Worm (Caenorhabditis elegans): Measurements from ENCODE around the gene cft-1.

The cft-1 gene

ce11 chrV:5527694-5528093 lies 10.9 kb upstream of the cft-1 start:
- TF ChIP-seq hmbx-1 (tag; optimal IDR thresholded peaks at IDR 0.05) (no peak), tra-4 (tag; optimal IDR thresholded peaks at IDR 0.05) (no peak), aly-1 (tag; optimal IDR thresholded peaks at IDR 0.05) (no peak), ama-1 (optimal IDR thresholded peaks at IDR 0.05) (no peak), hnd-1 (tag; optimal IDR thresholded peaks at IDR 0.05) (no peak), scrt-1 (GFP tag; IDR thresholded peaks at IDR 0.05) (no peak), pes-1 (GFP tag; IDR thresholded peaks at IDR 0.05) (no peak), ets-7 (tag; optimal IDR thresholded peaks at IDR 0.05) (no peak), sea-1 (GFP tag; conservative IDR thresholded peaks at IDR 0.05) (no peak), tbx-37 (GFP tag; conservative IDR thresholded peaks at IDR 0.05) (no peak), F13C5.2 (tag; optimal IDR thresholded peaks at IDR 0.05) (no peak), ceh-13 (GFP tag; optimal IDR thresholded peaks at IDR 0.05) (no peak), B0310.2 (tag; optimal IDR thresholded peaks at IDR 0.05) (no peak), hmg-4 (GFP tag; optimal IDR thresholded peaks at IDR 0.05) (no peak), tbx-11 (GFP tag; IDR thresholded peaks at IDR 0.05) (no peak), flt-1 (GFP tag; IDR thresholded peaks at IDR 0.05) (no peak), ceh-36 (tag; optimal IDR thresholded peaks at IDR 0.05) (no peak)

- TF ChIP-seq hmbx-1 (tag; optimal IDR thresholded peaks at IDR 0.05), result no peak
- no peak for TF ChIP-seq B0310.2 (tag; optimal IDR thresholded peaks at IDR 0.05)
- no peak for TF ChIP-seq ceh-13 (GFP tag; optimal IDR thresholded peaks at IDR 0.05)
- TF ChIP-seq scrt-1 (GFP tag; IDR thresholded peaks at IDR 0.05), result no peak
- no peak for TF ChIP-seq ets-7 (tag; optimal IDR thresholded peaks at IDR 0.05)
- no peak for TF ChIP-seq hnd-1 (tag; optimal IDR thresholded peaks at IDR 0.05)
- no peak for TF ChIP-seq tbx-37 (GFP tag; conservative IDR thresholded peaks at IDR 0.05)
- no peak for TF ChIP-seq aly-1 (tag; optimal IDR thresholded peaks at IDR 0.05)
- no peak for TF ChIP-seq ama-1 (optimal IDR thresholded peaks at IDR 0.05)
- TF ChIP-seq sea-1 (GFP tag; conservative IDR thresholded peaks at IDR 0.05), result no peak
- TF ChIP-seq tbx-11 (GFP tag; IDR thresholded peaks at IDR 0.05), result no peak
- no peak for TF ChIP-seq tra-4 (tag; optimal IDR thresholded peaks at IDR 0.05)
- TF ChIP-seq pes-1 (GFP tag; IDR thresholded peaks at IDR 0.05), result no peak
- TF ChIP-seq hmg-4 (GFP tag; optimal IDR thresholded peaks at IDR 0.05), result no peak
These were observed 4.8 kb upstream of the cft-1 start, which contains the start of gene grl-1 for ce11 chrV:5533755-5534154. Gene grl-1 (minus strand): TSS chrV:5533855.

- TF ChIP-seq ama-1 (optimal IDR thresholded peaks at IDR 0.05) (no peak), F13C5.2 (tag; optimal IDR thresholded peaks at IDR 0.05) (no peak), tbx-11 (GFP tag; IDR thresholded peaks at IDR 0.05) (no peak), flt-1 (GFP tag; IDR thresholded peaks at IDR 0.05) (no peak), sea-1 (GFP tag; conservative IDR thresholded peaks at IDR 0.05) (no peak), ets-7 (tag; optimal IDR thresholded peaks at IDR 0.05) (no peak), tra-4 (tag; optimal IDR thresholded peaks at IDR 0.05) (no peak), tbx-37 (GFP tag; conservative IDR thresholded peaks at IDR 0.05) (no peak), hmbx-1 (tag; optimal IDR thresholded peaks at IDR 0.05) (no peak), pes-1 (GFP tag; IDR thresholded peaks at IDR 0.05) (no peak), ceh-13 (GFP tag; optimal IDR thresholded peaks at IDR 0.05) (no peak), aly-1 (tag; optimal IDR thresholded peaks at IDR 0.05) (no peak)
These were observed 2.8 kb upstream of the cft-1 start, which contains the start of gene C24G6.8 for ce11 chrV:5535774-5536173. Gene C24G6.8 (minus strand): TSS chrV:5535874.

ce11 chrV:5536240-5536811 lies 2.3 kb upstream of the cft-1 start, which contains the start of the genes cox-16 and syp-2:
Gene cox-16 (minus strand): TSS chrV:5536243.
Gene syp-2 (plus strand): TSS chrV:5536487.
- no peak for TF ChIP-seq aly-1 (tag; optimal IDR thresholded peaks at IDR 0.05)
- no peak for TF ChIP-seq ama-1 (optimal IDR thresholded peaks at IDR 0.05)
- TF ChIP-seq tra-4 (tag; optimal IDR thresholded peaks at IDR 0.05), result no peak
- TF ChIP-seq scrt-1 (GFP tag; IDR thresholded peaks at IDR 0.05), result no peak
- no peak for TF ChIP-seq ets-7 (tag; optimal IDR thresholded peaks at IDR 0.05)
- no peak for TF ChIP-seq B0310.2 (tag; optimal IDR thresholded peaks at IDR 0.05)
- TF ChIP-seq ceh-36 (tag; optimal IDR thresholded peaks at IDR 0.05), result no peak
- no peak for TF ChIP-seq hmbx-1 (tag; optimal IDR thresholded peaks at IDR 0.05)
- no peak for TF ChIP-seq sea-1 (GFP tag; conservative IDR thresholded peaks at IDR 0.05)
- TF ChIP-seq hmg-4 (GFP tag; optimal IDR thresholded peaks at IDR 0.05), result no peak
- TF ChIP-seq tbx-11 (GFP tag; IDR thresholded peaks at IDR 0.05), result no peak
- TF ChIP-seq hnd-1 (tag; optimal IDR thresholded peaks at IDR 0.05), result no peak

- no peak for TF ChIP-seq ets-7 (tag; optimal IDR thresholded peaks at IDR 0.05)
- no peak for TF ChIP-seq flt-1 (GFP tag; IDR thresholded peaks at IDR 0.05)
- TF ChIP-seq pes-1 (GFP tag; IDR thresholded peaks at IDR 0.05), result no peak
- no peak for TF ChIP-seq hmbx-1 (tag; optimal IDR thresholded peaks at IDR 0.05)
- TF ChIP-seq tbx-11 (GFP tag; IDR thresholded peaks at IDR 0.05), result no peak
- no peak for TF ChIP-seq tra-4 (tag; optimal IDR thresholded peaks at IDR 0.05)
- no peak for TF ChIP-seq sea-1 (GFP tag; conservative IDR thresholded peaks at IDR 0.05)
- no peak for TF ChIP-seq ceh-36 (tag; optimal IDR thresholded peaks at IDR 0.05)
- TF ChIP-seq B0310.2 (tag; optimal IDR thresholded peaks at IDR 0.05), result no peak
- no peak for TF ChIP-seq tbx-37 (GFP tag; conservative IDR thresholded peaks at IDR 0.05)
- TF ChIP-seq F13C5.2 (tag; optimal IDR thresholded peaks at IDR 0.05), result no peak
- no peak for TF ChIP-seq hnd-1 (tag; optimal IDR thresholded peaks at IDR 0.05)
- TF ChIP-seq aly-1 (tag; optimal IDR thresholded peaks at IDR 0.05), result no peak
- TF ChIP-seq scrt-1 (GFP tag; IDR thresholded peaks at IDR 0.05), result no peak
- TF ChIP-seq ama-1 (optimal IDR thresholded peaks at IDR 0.05), result no peak
- no peak for TF ChIP-seq ceh-13 (GFP tag; optimal IDR thresholded peaks at IDR 0.05)
- TF ChIP-seq hmg-4 (GFP tag; optimal IDR thresholded peaks at IDR 0.05), result no peak
These were observed 9.5 kb downstream of the cft-1 start, which contains the start of gene ugt-48 for ce11 chrV:5548051-5548450. Gene ugt-48 (minus strand): TSS chrV:5548062.

- no peak for TF ChIP-seq B0310.2 (tag; optimal IDR thresholded peaks at IDR 0.05)
- TF ChIP-seq sea-1 (GFP tag; conservative IDR thresholded peaks at IDR 0.05), result no peak
These were observed 9.9 kb downstream of the cft-1 start for ce11 chrV:5548497-5548896.

- TF ChIP-seq pes-1 (GFP tag; IDR thresholded peaks at IDR 0.05) (no peak), hnd-1 (tag; optimal IDR thresholded peaks at IDR 0.05) (no peak), ceh-13 (GFP tag; optimal IDR thresholded peaks at IDR 0.05) (no peak), hmg-4 (GFP tag; optimal IDR thresholded peaks at IDR 0.05) (no peak)
These were observed 20.0 kb downstream of the cft-1 start, which contains the start of gene glb-5 for ce11 chrV:5558590-5558989. Gene glb-5 (plus strand): TSS chrV:5558890.
